Worm (Caenorhabditis elegans) whole organism, L4 larva: Measurements from ENCODE around the gene Y61A9LA.1.

Experiments used
- F26F4.8 ChIP-seq: fragments of 200-800 bp; sonication (Bioruptor generic); conservative IDR thresholded peaks from 2 replicates; pipeline ENCODE4 v1.3.6; 2022; ENCODE audit warnings: missing genetic modification characterization, missing compliant biosample characterization
- R02D3.7 ChIP-seq: fragments of 150-350 bp; sonication (generic microtip); optimal IDR thresholded peaks from 3 replicates; lab custom pipeline; 2014; ENCODE audit warnings: missing biosample characterization, missing genetic modification characterization
- T20F7.1 ChIP-seq: fragments of 200-800 bp; sonication (Bioruptor generic); optimal IDR thresholded peaks from 2 replicates; lab custom pipeline; 2018; ENCODE audit warnings: mild to moderate bottlenecking, missing genetic modification characterization, missing compliant biosample characterization
- T26A8.4 ChIP-seq: fragments of 200-800 bp; sonication (Bioruptor generic); IDR thresholded peaks from 2 replicates; pipeline ENCODE4 v1.3.6; 2022; ENCODE audit warnings: missing genetic modification characterization, missing compliant biosample characterization
- Y5F2A.4 ChIP-seq: fragments of 200-800 bp; sonication (Bioruptor generic); optimal IDR thresholded peaks from 2 replicates; lab custom pipeline; 2018; ENCODE audit warnings: mild to moderate bottlenecking, missing genetic modification characterization, missing compliant biosample characterization
- Y75B8A.6 ChIP-seq: fragments of 200-800 bp; sonication (Bioruptor generic); IDR thresholded peaks from 2 replicates; pipeline ENCODE4 v1.3.6; 2022; ENCODE audit warnings: missing genetic modification reagents, missing genetic modification characterization, missing compliant biosample characterization
- ZK546.5 ChIP-seq, 2 experiments: sonication (generic microtip); optimal IDR thresholded peaks; 2 replicates each; lab custom pipeline; 2017; ENCODE audit warnings: missing biosample characterization in 2 of 2, missing genetic modification characterization in 2 of 2
- aha-1 ChIP-seq: fragments of 150-350 bp; peaks from one replicate; lab custom pipeline; 2014; ENCODE audit warnings: missing biosample characterization, missing genetic modification characterization
- attf-4 ChIP-seq: sonication (generic microtip); optimal IDR thresholded peaks from 3 replicates; lab custom pipeline; 2017; ENCODE audit warnings: missing biosample characterization, missing genetic modification characterization
- ceh-20 ChIP-seq: fragments of 200-800 bp; sonication (Bioruptor generic); IDR thresholded peaks from 2 replicates; pipeline ENCODE4 v1.3.6; 2022; ENCODE audit warnings: missing genetic modification reagents, missing genetic modification characterization, missing compliant biosample characterization
- ceh-44 ChIP-seq: fragments of 200-800 bp; sonication (Bioruptor generic); IDR thresholded peaks from 2 replicates; pipeline ENCODE4 v1.3.6; 2022; ENCODE audit warnings: missing genetic modification reagents, missing genetic modification characterization, missing compliant biosample characterization
- ceh-62 ChIP-seq: sonication (generic microtip); optimal IDR thresholded peaks from 2 replicates; lab custom pipeline; 2017; ENCODE audit warnings: missing biosample characterization, missing genetic modification characterization
- ceh-82 ChIP-seq: sonication (generic microtip); optimal IDR thresholded peaks from 2 replicates; lab custom pipeline; 2017; ENCODE audit warnings: missing biosample characterization, missing genetic modification characterization
- cey-2 ChIP-seq: sonication (generic microtip); optimal IDR thresholded peaks from 3 replicates; lab custom pipeline; 2017; ENCODE audit warnings: missing genetic modification characterization, mild to moderate bottlenecking, missing compliant biosample characterization, antibody characterized with exemption, borderline replicate concordance; ENCODE audit not compliant: insufficient read depth
- ctbp-1 ChIP-seq: fragments of 200-800 bp; sonication (Bioruptor generic); IDR thresholded peaks from 2 replicates; pipeline ENCODE4 v1.3.6; 2022; ENCODE audit warnings: missing genetic modification reagents, missing genetic modification characterization, missing compliant biosample characterization
- daf-16 ChIP-seq, 3 experiments: sonication (generic microtip); optimal IDR thresholded peaks; 2 replicates each; lab custom pipeline; 2016 to 2017; ENCODE audit warnings: missing genetic modification characterization in 3 of 3, missing genetic modification reagents in 3 of 3, mild to moderate bottlenecking in 2 of 3, missing compliant biosample characterization in 2 of 3, missing biosample characterization in 1 of 3, moderate library complexity in 1 of 3
- daf-19 ChIP-seq: fragments of 200-800 bp; sonication (Bioruptor generic); conservative IDR thresholded peaks from 2 replicates; pipeline ENCODE4 v1.3.6; 2022; ENCODE audit warnings: missing genetic modification characterization, missing compliant biosample characterization
- dmd-8 ChIP-seq: fragments of 200-800 bp; sonication (Bioruptor generic); IDR thresholded peaks from 2 replicates; pipeline ENCODE4 v1.3.6; 2022; ENCODE audit warnings: missing genetic modification characterization, missing compliant biosample characterization
- dmd-9 ChIP-seq: fragments of 200-800 bp; sonication (Bioruptor generic); IDR thresholded peaks from 2 replicates; pipeline ENCODE4 v1.3.6; 2022; ENCODE audit warnings: missing genetic modification reagents, missing genetic modification characterization, missing compliant biosample characterization
- dpl-1 ChIP-seq: fragments of 150-350 bp; optimal IDR thresholded peaks from 2 replicates; lab custom pipeline; 2014; ENCODE audit warnings: missing biosample characterization, missing genetic modification reagents, missing genetic modification characterization
- dve-1 ChIP-seq: sonication (generic microtip); optimal IDR thresholded peaks from 2 replicates; lab custom pipeline; 2017; ENCODE audit warnings: antibody characterized with exemption, mild to moderate bottlenecking, missing genetic modification characterization, missing compliant biosample characterization; ENCODE audit not compliant: insufficient read depth
- egl-27 ChIP-seq: sonication (generic microtip); optimal IDR thresholded peaks from 3 replicates; lab custom pipeline; 2017; ENCODE audit warnings: missing biosample characterization, missing genetic modification reagents, missing genetic modification characterization
- fkh-10 ChIP-seq: fragments of 150-350 bp; optimal IDR thresholded peaks from 2 replicates; lab custom pipeline; 2014; ENCODE audit warnings: missing biosample characterization, missing genetic modification reagents, missing genetic modification characterization
- hlh-11 ChIP-seq: fragments of 200-800 bp; sonication (Bioruptor generic); optimal IDR thresholded peaks from 2 replicates; lab custom pipeline; 2018; ENCODE audit warnings: mild to moderate bottlenecking, missing genetic modification characterization, missing compliant biosample characterization
- hlh-30 ChIP-seq: sonication (generic microtip); optimal IDR thresholded peaks from 2 replicates; lab custom pipeline; 2017; ENCODE audit warnings: antibody characterized with exemption, mild to moderate bottlenecking, missing genetic modification characterization, missing compliant biosample characterization; ENCODE audit not compliant: insufficient read depth
- hmg-1.1 ChIP-seq: fragments of 200-800 bp; sonication (Bioruptor generic); IDR thresholded peaks from 2 replicates; pipeline ENCODE4 v1.3.6; 2022; ENCODE audit warnings: missing genetic modification reagents, missing genetic modification characterization, missing compliant biosample characterization
- lim-7 ChIP-seq: fragments of 200-800 bp; sonication (Bioruptor generic); IDR thresholded peaks from 2 replicates; pipeline ENCODE4 v1.3.6; 2022; ENCODE audit warnings: missing genetic modification characterization, missing compliant biosample characterization
- lin-15B ChIP-seq: fragments of 150-350 bp; sonication (generic microtip); optimal IDR thresholded peaks from 3 replicates; lab custom pipeline; 2014; ENCODE audit warnings: missing biosample characterization, missing genetic modification characterization
- lin-38 ChIP-seq: fragments of 200-800 bp; sonication (Bioruptor generic); IDR thresholded peaks from 2 replicates; pipeline ENCODE4 v1.3.6; 2022; ENCODE audit warnings: missing genetic modification reagents, missing genetic modification characterization, missing compliant biosample characterization
- madf-5 ChIP-seq, 2 experiments: fragments of 200-800 bp; sonication (Bioruptor generic); IDR thresholded peaks; 2 replicates each; pipeline ENCODE4 v1.3.6; 2022; ENCODE audit warnings: missing compliant biosample characterization in 2 of 2, missing genetic modification characterization in 2 of 2
- mdl-1 ChIP-seq, 2 experiments: fragments of 150-350 bp in 1 of 2; sonication (generic microtip) in 1 of 2; optimal IDR thresholded peaks; 2 replicates each; lab custom pipeline; 2014 to 2017; ENCODE audit warnings: missing biosample characterization in 2 of 2, missing genetic modification characterization in 2 of 2
- mdt-29 ChIP-seq: fragments of 200-800 bp; sonication (Bioruptor generic); IDR thresholded peaks from 2 replicates; pipeline ENCODE4 v1.3.6; 2022; ENCODE audit warnings: missing genetic modification reagents, missing genetic modification characterization, missing compliant biosample characterization
- mes-2 ChIP-seq: sonication (generic microtip); optimal IDR thresholded peaks from 2 replicates; lab custom pipeline; 2016; ENCODE audit warnings: missing genotype, mild to moderate bottlenecking, missing genetic modification characterization, missing compliant biosample characterization; ENCODE audit not compliant: poor library complexity, severe bottlenecking
- mxl-3 ChIP-seq: fragments of 200-800 bp; sonication (Bioruptor generic); optimal IDR thresholded peaks from 2 replicates; lab custom pipeline; 2018; ENCODE audit warnings: mild to moderate bottlenecking, missing genetic modification characterization, missing compliant biosample characterization
- nhr-102 ChIP-seq: sonication (generic microtip); optimal IDR thresholded peaks from 2 replicates; lab custom pipeline; 2016; ENCODE audit warnings: mild to moderate bottlenecking, missing genetic modification characterization, moderate library complexity, missing compliant biosample characterization
- nhr-11 ChIP-seq: fragments of 150-350 bp; optimal IDR thresholded peaks from 2 replicates; lab custom pipeline; 2014; ENCODE audit warnings: missing biosample characterization, missing genetic modification characterization
- nhr-237 ChIP-seq: sonication (generic microtip); optimal IDR thresholded peaks from 2 replicates; lab custom pipeline; 2017; ENCODE audit warnings: missing biosample characterization, missing genetic modification characterization
- nhr-42 ChIP-seq: fragments of 200-800 bp; sonication (Bioruptor generic); IDR thresholded peaks from 2 replicates; pipeline ENCODE4 v1.3.6; 2022; ENCODE audit warnings: missing genetic modification characterization, missing compliant biosample characterization
- nhr-76 ChIP-seq: fragments of 150-350 bp; optimal IDR thresholded peaks from 2 replicates; lab custom pipeline; 2014; ENCODE audit warnings: missing biosample characterization, missing genetic modification characterization
- nhr-77 ChIP-seq: fragments of 150-350 bp; optimal IDR thresholded peaks from 2 replicates; lab custom pipeline; 2014; ENCODE audit warnings: missing biosample characterization, missing genetic modification characterization
- php-3 ChIP-seq: fragments of 200-800 bp; sonication (Bioruptor generic); IDR thresholded peaks from 2 replicates; pipeline ENCODE4 v1.3.6; 2022; ENCODE audit warnings: missing genetic modification reagents, missing genetic modification characterization, missing compliant biosample characterization
- sdz-12 ChIP-seq: fragments of 200-800 bp; sonication (Bioruptor generic); optimal IDR thresholded peaks from 2 replicates; lab custom pipeline; 2018; ENCODE audit warnings: mild to moderate bottlenecking, missing genetic modification characterization, missing compliant biosample characterization
- skn-1 ChIP-seq: fragments of 150-350 bp; optimal IDR thresholded peaks from 2 replicates; lab custom pipeline; 2014; ENCODE audit warnings: missing biosample characterization, missing genetic modification characterization
- snpc-4 ChIP-seq: fragments of 150-350 bp; optimal IDR thresholded peaks from 2 replicates; lab custom pipeline; 2014; ENCODE audit warnings: missing biosample characterization, missing genetic modification characterization
- spr-1 ChIP-seq: sonication (generic microtip); optimal IDR thresholded peaks from 2 replicates; lab custom pipeline; 2016; ENCODE audit warnings: mild to moderate bottlenecking, missing genetic modification characterization, missing compliant biosample characterization
- tag-97 ChIP-seq: fragments of 200-800 bp; sonication (Bioruptor generic); IDR thresholded peaks from 2 replicates; pipeline ENCODE4 v1.3.6; 2022; ENCODE audit warnings: missing genetic modification characterization, missing compliant biosample characterization
- tra-1 ChIP-seq: fragments of 200-800 bp; sonication (Bioruptor generic); IDR thresholded peaks from 2 replicates; pipeline ENCODE4 v1.3.6; 2022; ENCODE audit warnings: missing genetic modification reagents, missing genetic modification characterization, missing compliant biosample characterization
- unc-39 ChIP-seq: sonication (generic microtip); optimal IDR thresholded peaks from 2 replicates; lab custom pipeline; 2017; ENCODE audit warnings: missing biosample characterization, missing genetic modification characterization
- zag-1 ChIP-seq: fragments of 150-350 bp; optimal IDR thresholded peaks from 2 replicates; lab custom pipeline; 2014; ENCODE audit warnings: missing biosample characterization, missing genetic modification characterization
- zfp-3 ChIP-seq: fragments of 200-800 bp; sonication (Bioruptor generic); conservative IDR thresholded peaks from 2 replicates; pipeline ENCODE4 v1.3.6; 2022; ENCODE audit warnings: missing genetic modification reagents, missing genetic modification characterization, missing compliant biosample characterization
- ztf-11 ChIP-seq: fragments of 150-350 bp; optimal IDR thresholded peaks from 2 replicates; lab custom pipeline; 2014; ENCODE audit warnings: missing biosample characterization, missing genetic modification characterization
- ztf-7 ChIP-seq: fragments of 150-350 bp; optimal IDR thresholded peaks from 2 replicates; lab custom pipeline; 2014; ENCODE audit warnings: missing biosample characterization, missing genetic modification characterization

The Y61A9LA.1 gene

ce11 chrV:4628517-4628930 is 43.4 kb downstream of the Y61A9LA.1 start, which contains the start of gene pmt-2 (continued):
- TF ChIP-seq nhr-76 (tag; lab: Kevin White, UChicago) (no peak), tag-97 (GFP tag; lab: Robert Waterston, UW) (no peak), lin-15B (no peak), attf-4 (no peak), T26A8.4 (peak; percentile 51; the same call in 1 of the 2 replicates), nhr-11 (tag; lab: Kevin White, UChicago) (no peak), spr-1 (no peak), F26F4.8 (GFP tag; lab: Robert Waterston, UW) (no peak), mxl-3 (GFP tag; lab: Kevin White, UChicago) (peak; percentile 87), zfp-3 (no peak), T20F7.1 (GFP tag; lab: Kevin White, UChicago) (no peak), dmd-9 (GFP tag; lab: Robert Waterston, UW) (no peak), egl-27 (tag; lab: Kevin White, UChicago) (no peak), nhr-42 (GFP tag; lab: Robert Waterston, UW) (no peak), hlh-11 (tag; lab: Kevin White, UChicago) (peak; percentile 60), madf-5 (GFP tag; IDR thresholded peaks at IDR 0.05; lab: Robert Waterston, UW) (no peak), sdz-12 (GFP tag; lab: Kevin White, UChicago) (no peak), Y5F2A.4 (GFP tag; lab: Kevin White, UChicago) (no peak), ceh-20 (GFP tag; lab: Robert Waterston, UW) (no peak), nhr-77 (tag; lab: Kevin White, UChicago) (no peak), aha-1 (tag; lab: Kevin White, UChicago) (peak; percentile 2), dpl-1 (no peak), daf-19 (GFP tag; lab: Robert Waterston, UW) (no peak), unc-39 (tag; lab: Kevin White, UChicago) (no peak), ceh-82 (tag; lab: Kevin White, UChicago) (no peak), mes-2 (peak; percentile 15), ceh-44 (GFP tag; lab: Robert Waterston, UW) (no peak), Y75B8A.6 (GFP tag; lab: Robert Waterston, UW) (0 out of 2 replicates have a peak, but pooled peaks have one; percentile 37), daf-16 (GFP tag; optimal IDR thresholded peaks at IDR 0.05; lab: Kevin White, UChicago) (no peak), daf-16 (tag; optimal IDR thresholded peaks at IDR 0.05; lab: Kevin White, UChicago) (peak; percentile 16), dmd-8 (GFP tag; lab: Robert Waterston, UW) (no peak), ztf-11 (tag; lab: Kevin White, UChicago) (no peak), mdt-29 (no peak), hlh-30 (tag; lab: Kevin White, UChicago) (peak; percentile 0), dve-1 (tag; lab: Kevin White, UChicago) (peak; percentile 16), hmg-1.1 (no peak), ZK546.5 (tag; optimal IDR thresholded peaks at IDR 0.05; lab: Kevin White, UChicago) (no peak), zag-1 (tag; lab: Kevin White, UChicago) (no peak), ceh-62 (no peak), nhr-102 (tag; lab: Kevin White, UChicago) (no peak), skn-1 (tag; lab: Kevin White, UChicago) (no peak), snpc-4 (tag; lab: Kevin White, UChicago) (no peak), mdl-1 (tag; optimal IDR thresholded peaks at IDR 0.05; lab: Kevin White, UChicago) (peak in 1 of 2 experiments; percentile 23), ctbp-1 (GFP tag; lab: Robert Waterston, UW) (no peak), ztf-7 (tag; lab: Kevin White, UChicago) (no peak), lin-38 (peak; percentile 7; the same call in 1 of the 2 replicates), nhr-237 (tag; lab: Kevin White, UChicago) (no peak), fkh-10 (GFP tag; lab: Kevin White, UChicago) (no peak), php-3 (GFP tag; lab: Robert Waterston, UW) (0 out of 2 replicates have a peak, but pooled peaks have one; percentile 6), cey-2 (no peak), lim-7 (GFP tag; lab: Robert Waterston, UW) (no peak), R02D3.7 (no peak), tra-1 (GFP tag; lab: Robert Waterston, UW) (no peak)
